Worm (Caenorhabditis elegans) whole organism, young adult: ENCODE measurements around the gene T02G5.7.

Experiments
- Y67H2A.10 ChIP-seq: fragments of 200-800 bp; sonication (Bioruptor generic); conservative IDR thresholded peaks from 2 replicates; pipeline ENCODE4 v1.3.6; 2022; ENCODE audit warnings: missing genetic modification reagents, missing genetic modification characterization, missing compliant biosample characterization
- Y79H2A.3 ChIP-seq: fragments of 200-800 bp; sonication (Bioruptor generic); conservative IDR thresholded peaks from 2 replicates; pipeline ENCODE4 v1.3.6; 2022; ENCODE audit warnings: missing genetic modification reagents, missing genetic modification characterization, missing compliant biosample characterization
- ama-1 ChIP-seq, 3 experiments: fragments of 150-350 bp in 1 of 3; sonication (generic microtip) in 2 of 3; optimal IDR thresholded peaks; 2 replicates each; lab custom pipeline; 2014 to 2018; ENCODE audit warnings: missing biosample characterization in 2 of 3, missing genetic modification characterization in 2 of 3, missing genetic modification reagents in 2 of 3
- him-1 ChIP-seq: sonication (generic microtip); optimal IDR thresholded peaks from 2 replicates; lab custom pipeline; 2016; ENCODE audit warnings: missing genotype, missing genetic modification reagents, missing genetic modification characterization, missing compliant biosample characterization
- lir-1 ChIP-seq: fragments of 200-800 bp; sonication (Bioruptor generic); conservative IDR thresholded peaks from 2 replicates; pipeline ENCODE4 v1.3.6; 2022; ENCODE audit warnings: missing genetic modification reagents, missing genetic modification characterization, missing compliant biosample characterization
- pha-4 ChIP-seq: fragments of 150-350 bp; sonication (generic microtip); optimal IDR thresholded peaks from 2 replicates; lab custom pipeline; 2014; ENCODE audit warnings: missing biosample characterization, missing genetic modification reagents, missing genetic modification characterization
- tlf-1 ChIP-seq: fragments of 200-800 bp; sonication (Bioruptor generic); optimal IDR thresholded peaks from 2 replicates; lab custom pipeline; 2018; ENCODE audit warnings: mild to moderate bottlenecking, missing genetic modification characterization, missing compliant biosample characterization
- ztf-25 ChIP-seq: fragments of 200-800 bp; sonication (Bioruptor generic); IDR thresholded peaks from 2 replicates; pipeline ENCODE4 v1.3.6; 2022; ENCODE audit warnings: missing genetic modification reagents, missing genetic modification characterization, missing compliant biosample characterization

DNA sequence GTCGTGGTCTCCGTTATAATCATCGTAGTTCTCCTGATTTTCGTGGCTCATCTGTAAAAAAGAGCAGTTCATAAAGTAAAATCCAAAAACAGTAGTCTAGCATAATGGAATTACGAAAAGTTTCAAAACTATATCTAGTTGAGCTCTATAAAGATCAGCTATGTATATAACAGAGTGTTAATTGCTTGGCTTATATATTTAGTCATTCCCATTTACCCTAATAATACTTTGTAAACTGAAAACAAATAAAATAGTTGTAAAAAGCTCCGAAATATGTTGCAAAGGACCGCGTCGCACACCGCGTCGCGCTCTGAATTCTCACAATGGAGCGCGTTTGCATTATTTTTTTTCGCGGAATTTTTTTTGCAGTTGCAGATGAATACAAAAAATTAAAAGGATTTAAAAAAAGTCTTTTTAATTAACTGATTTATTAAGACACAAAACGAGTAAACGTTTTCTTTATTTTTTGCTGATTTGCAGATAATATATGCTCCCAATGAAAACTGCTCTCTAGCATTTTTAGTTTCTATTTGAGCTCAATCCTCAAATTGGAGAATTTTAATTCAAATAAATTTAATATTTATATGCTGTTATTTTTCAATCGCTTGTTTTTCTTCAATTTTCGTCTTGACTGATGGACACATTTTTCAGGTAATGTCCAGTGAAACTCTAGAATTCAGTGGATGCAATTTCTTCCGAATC is 25.2 kb upstream of the T02G5.7 start, which contains the start of the genes tcer-1 and ZK1127.5:
- TF ChIP-seq him-1 (tag; lab: Kevin White, UChicago) (no peak), ama-1 (optimal IDR thresholded peaks at IDR 0.05; lab: Kevin White, UChicago) (no peak), ama-1 (GFP tag; optimal IDR thresholded peaks at IDR 0.05; lab: Kevin White, UChicago) (no peak), pha-4 (no peak), ztf-25 (GFP tag; lab: Robert Waterston, UW) (no peak), Y79H2A.3 (GFP tag; lab: Robert Waterston, UW) (no peak), lir-1 (no peak), tlf-1 (GFP tag; lab: Kevin White, UChicago) (no peak), Y67H2A.10 (GFP tag; lab: Robert Waterston, UW) (no peak)
